Fruit fly (Drosophila melanogaster) whole organism, embryonic: Measurements from ENCODE around the gene CtBP.

Experiments
- ATbp ChIP-seq: fragments of 200-800 bp; sonication (Bioruptor generic); optimal IDR thresholded peaks from 2 replicates; lab custom pipeline; 2017; ENCODE audit warnings: missing biosample characterization, mild to moderate bottlenecking, missing genetic modification characterization, missing genetic modification reagents
- Asciz ChIP-seq: fragments of 200-800 bp; sonication (Bioruptor generic); optimal IDR thresholded peaks from 2 replicates; lab custom pipeline; 2017; ENCODE audit warnings: missing biosample characterization, mild to moderate bottlenecking, missing genetic modification characterization, missing genetic modification reagents
- Atf6 ChIP-seq: fragments of 200-800 bp; sonication (Bioruptor generic); IDR thresholded peaks from 2 replicates; pipeline ENCODE4 v1.3.6; 2022; ENCODE audit warnings: missing biosample characterization, missing genetic modification characterization
- BEAF-32 ChIP-seq: fragments of 200-800 bp; sonication (Bioruptor generic); optimal IDR thresholded peaks from 3 replicates; lab custom pipeline; 2017; ENCODE audit warnings: missing biosample characterization, missing genetic modification characterization, mild to moderate bottlenecking, moderate library complexity, missing genetic modification reagents
- Bdp1 ChIP-seq: fragments of 200-800 bp; sonication (Bioruptor generic); optimal IDR thresholded peaks from 3 replicates; lab custom pipeline; 2016; ENCODE audit warnings: missing biosample characterization, missing genetic modification characterization
- CG10274 ChIP-seq: fragments of 200-800 bp; sonication (Bioruptor generic); optimal IDR thresholded peaks from 3 replicates; lab custom pipeline; 2017; ENCODE audit warnings: missing biosample characterization, mild to moderate bottlenecking, missing genetic modification characterization
- CG10543 ChIP-seq: fragments of 200-800 bp; sonication (Bioruptor generic); optimal IDR thresholded peaks from 3 replicates; lab custom pipeline; 2017; ENCODE audit warnings: missing biosample characterization, mild to moderate bottlenecking, missing genetic modification characterization, moderate library complexity
- CG12769 ChIP-seq: fragments of 200-800 bp; sonication (Bioruptor generic); optimal IDR thresholded peaks from 2 replicates; lab custom pipeline; 2019; ENCODE audit warnings: missing biosample characterization, mild to moderate bottlenecking, missing genetic modification characterization, moderate library complexity
- CG13775 ChIP-seq: fragments of 200-800 bp; sonication (Bioruptor generic); optimal IDR thresholded peaks from 3 replicates; lab custom pipeline; 2017; ENCODE audit warnings: missing biosample characterization, mild to moderate bottlenecking, missing genetic modification characterization
- CG14441 ChIP-seq: fragments of 200-800 bp; sonication (Bioruptor generic); IDR thresholded peaks from 2 replicates; pipeline ENCODE4 v1.3.6; 2022; ENCODE audit warnings: missing biosample characterization, missing genetic modification characterization
- CG14667 ChIP-seq: fragments of 200-800 bp; sonication (Bioruptor generic); IDR thresholded peaks from 2 replicates; pipeline ENCODE4 v1.3.6; 2022; ENCODE audit warnings: missing biosample characterization, missing genetic modification characterization
- CG14710 ChIP-seq: fragments of 200-800 bp; sonication (Bioruptor generic); optimal IDR thresholded peaks from 3 replicates; lab custom pipeline; 2019; ENCODE audit warnings: missing biosample characterization, mild to moderate bottlenecking, missing genetic modification characterization, moderate library complexity
- CG17186 ChIP-seq: fragments of 200-800 bp; sonication (Bioruptor generic); optimal IDR thresholded peaks from 3 replicates; lab custom pipeline; 2017; ENCODE audit warnings: missing biosample characterization, missing genetic modification reagents, missing genetic modification characterization
- CG1792 ChIP-seq: fragments of 200-800 bp; sonication (Bioruptor generic); optimal IDR thresholded peaks from 2 replicates; lab custom pipeline; 2016; ENCODE audit warnings: missing biosample characterization, missing genetic modification characterization
- CG18262 ChIP-seq: fragments of 200-800 bp; optimal IDR thresholded peaks from 3 replicates; lab custom pipeline; 2019; ENCODE audit warnings: missing biosample characterization, mild to moderate bottlenecking, missing genetic modification characterization, moderate library complexity
- CG1832 ChIP-seq: fragments of 200-800 bp; sonication (Bioruptor generic); optimal IDR thresholded peaks from 2 replicates; lab custom pipeline; 2017; ENCODE audit warnings: missing biosample characterization, mild to moderate bottlenecking, missing genetic modification characterization, inconsistent platforms
- CG18619 ChIP-seq: fragments of 200-800 bp; sonication (Bioruptor generic); optimal IDR thresholded peaks from 3 replicates; lab custom pipeline; 2017; ENCODE audit warnings: missing biosample characterization, mild to moderate bottlenecking, missing genetic modification characterization
- CG2120 ChIP-seq: fragments of 200-800 bp; sonication (Bioruptor generic); optimal IDR thresholded peaks from 3 replicates; lab custom pipeline; 2016; ENCODE audit warnings: missing biosample characterization, missing genetic modification characterization
- CG2678 ChIP-seq: fragments of 200-800 bp; sonication (Bioruptor generic); optimal IDR thresholded peaks from 3 replicates; lab custom pipeline; 2019; ENCODE audit warnings: missing biosample characterization, mild to moderate bottlenecking, missing genetic modification characterization, moderate library complexity
- CG30431 ChIP-seq: fragments of 200-800 bp; sonication (Bioruptor generic); optimal IDR thresholded peaks from 2 replicates; lab custom pipeline; 2017; ENCODE audit warnings: missing biosample characterization, missing genetic modification characterization
- CG34224 ChIP-seq: fragments of 200-800 bp; sonication (Bioruptor generic); IDR thresholded peaks from 3 replicates; pipeline ENCODE4 v1.3.6; 2022; ENCODE audit warnings: missing biosample characterization, missing genetic modification characterization; ENCODE audit not compliant: partially characterized antibody
- CG4282 ChIP-seq: fragments of 200-800 bp; sonication (Bioruptor generic); optimal IDR thresholded peaks from 2 replicates; lab custom pipeline; 2016; ENCODE audit warnings: missing biosample characterization, missing genetic modification characterization
- CG5245 ChIP-seq: fragments of 200-800 bp; sonication (Bioruptor generic); optimal IDR thresholded peaks from 3 replicates; lab custom pipeline; 2016; ENCODE audit warnings: missing biosample characterization, missing genetic modification characterization
- CG7271 ChIP-seq: fragments of 200-800 bp; sonication (Bioruptor generic); optimal IDR thresholded peaks from 2 replicates; lab custom pipeline; 2018; ENCODE audit warnings: missing biosample characterization, mild to moderate bottlenecking, missing genetic modification characterization, moderate library complexity
- CG7556 ChIP-seq: fragments of 200-800 bp; sonication (Bioruptor generic); optimal IDR thresholded peaks from 2 replicates; lab custom pipeline; 2017; ENCODE audit warnings: missing biosample characterization, mild to moderate bottlenecking, missing genetic modification characterization
- CG7839 ChIP-seq: fragments of 200-800 bp; sonication (Bioruptor generic); optimal IDR thresholded peaks from 3 replicates; lab custom pipeline; 2018; ENCODE audit warnings: missing biosample characterization, mild to moderate bottlenecking, missing genetic modification characterization, moderate library complexity
- CG9437 ChIP-seq: fragments of 200-800 bp; sonication (Bioruptor generic); optimal IDR thresholded peaks from 2 replicates; lab custom pipeline; 2018; ENCODE audit warnings: missing biosample characterization, mild to moderate bottlenecking, missing genetic modification characterization
- Camta ChIP-seq: fragments of 200-800 bp; sonication (Bioruptor generic); optimal IDR thresholded peaks from 2 replicates; lab custom pipeline; 2016; ENCODE audit warnings: missing biosample characterization, missing genetic modification characterization
- Doc2 ChIP-seq: fragments of 200-800 bp; sonication (Bioruptor generic); IDR thresholded peaks from 2 replicates; pipeline ENCODE4 v1.3.6; 2022; ENCODE audit warnings: missing biosample characterization, missing genetic modification characterization
- Gsc ChIP-seq: fragments of 200-800 bp; sonication (Bioruptor generic); IDR thresholded peaks from 2 replicates; pipeline ENCODE4 v1.3.6; 2022; ENCODE audit warnings: missing biosample characterization, missing genetic modification characterization
- Hey ChIP-seq: fragments of 200-800 bp; sonication (Bioruptor generic); optimal IDR thresholded peaks from 3 replicates; lab custom pipeline; 2018; ENCODE audit warnings: missing biosample characterization, mild to moderate bottlenecking, missing genetic modification characterization
- Hr39 ChIP-seq: fragments of >200 bp; optimal IDR thresholded peaks from 2 replicates; lab custom pipeline; 2017
- Kr ChIP-seq: fragments of 200-800 bp; sonication (Bioruptor generic); optimal IDR thresholded peaks from 2 replicates; lab custom pipeline; 2017; ENCODE audit warnings: missing biosample characterization, mild to moderate bottlenecking, missing genetic modification characterization
- Med ChIP-seq: fragments of 200-800 bp; sonication (Bioruptor generic); peaks from one replicate; lab custom pipeline; 2016; ENCODE audit warnings: missing biosample characterization, missing genetic modification characterization, mild to moderate bottlenecking, inconsistent platforms, moderate library complexity
- Oaz ChIP-seq: fragments of 200-800 bp; sonication (Bioruptor generic); IDR thresholded peaks from 2 replicates; pipeline ENCODE4 v1.3.6; 2022; ENCODE audit warnings: missing biosample characterization, missing genetic modification characterization
- Rfx ChIP-seq: fragments of 200-800 bp; sonication (Bioruptor generic); IDR thresholded peaks from 2 replicates; pipeline ENCODE4 v1.3.6; 2022; ENCODE audit warnings: missing biosample characterization, missing genetic modification characterization
- Sox102F ChIP-seq: fragments of 200-800 bp; sonication (Bioruptor generic); optimal IDR thresholded peaks from 2 replicates; lab custom pipeline; 2018; ENCODE audit warnings: missing biosample characterization, mild to moderate bottlenecking, missing genetic modification characterization, moderate library complexity
- amos ChIP-seq: fragments of 200-800 bp; sonication (Bioruptor generic); IDR thresholded peaks from 2 replicates; pipeline ENCODE4 v1.3.6; 2022; ENCODE audit warnings: missing biosample characterization, missing genetic modification characterization; ENCODE audit not compliant: partially characterized antibody
- dpn ChIP-seq, 2 experiments: fragments of 200-800 bp; sonication (Bioruptor generic); optimal IDR thresholded peaks; 3 replicates each; lab custom pipeline; 2016; ENCODE audit warnings: missing biosample characterization in 2 of 2, missing genetic modification characterization in 2 of 2
- exex ChIP-seq: fragments of 200-800 bp; sonication (Bioruptor generic); optimal IDR thresholded peaks from 4 replicates; lab custom pipeline; 2018; ENCODE audit warnings: missing biosample characterization, mild to moderate bottlenecking, missing genetic modification characterization, moderate library complexity
- fd102C ChIP-seq: fragments of 200-800 bp; sonication (Bioruptor generic); optimal IDR thresholded peaks from 2 replicates; lab custom pipeline; 2018; ENCODE audit warnings: missing biosample characterization, mild to moderate bottlenecking, missing genetic modification characterization, moderate library complexity
- grau ChIP-seq: fragments of 200-800 bp; optimal IDR thresholded peaks from 3 replicates; lab custom pipeline; 2019; ENCODE audit warnings: missing biosample characterization, mild to moderate bottlenecking, missing genetic modification characterization, moderate library complexity
- gsb ChIP-seq: fragments of 200-800 bp; sonication (Bioruptor generic); IDR thresholded peaks from 2 replicates; pipeline ENCODE4 v1.3.6; 2022; ENCODE audit warnings: missing biosample characterization, missing genetic modification characterization
- gsb-n ChIP-seq: fragments of 200-800 bp; sonication (Bioruptor generic); optimal IDR thresholded peaks from 3 replicates; lab custom pipeline; 2018; ENCODE audit warnings: missing biosample characterization, mild to moderate bottlenecking, missing genetic modification characterization
- ro ChIP-seq: fragments of 200-800 bp; sonication (Bioruptor generic); IDR thresholded peaks from 2 replicates; pipeline ENCODE4 v1.3.6; 2022; ENCODE audit warnings: missing biosample characterization, missing genetic modification characterization
- sc ChIP-seq, 3 experiments: fragments of >200 bp in 2 of 3; fragments of 200-800 bp in 1 of 3; sonication (Bioruptor generic) in 1 of 3; optimal IDR thresholded peaks; 2 replicates in 2 of 3; 3 replicates in 1 of 3; lab custom pipeline; 2017; ENCODE audit warnings: mild to moderate bottlenecking in 1 of 3, missing biosample characterization in 1 of 3, missing genetic modification characterization in 1 of 3, missing genetic modification reagents in 1 of 3
- slbo ChIP-seq: fragments of 200-800 bp; sonication (Bioruptor generic); IDR thresholded peaks from 2 replicates; pipeline ENCODE4 v1.3.6; 2022; ENCODE audit warnings: missing biosample characterization, missing genetic modification characterization
- sob ChIP-seq: fragments of 200-800 bp; sonication (Bioruptor generic); IDR thresholded peaks from 2 replicates; pipeline ENCODE4 v1.3.6; 2022; ENCODE audit warnings: missing biosample characterization, missing genetic modification characterization
- wor ChIP-seq: fragments of 200-800 bp; sonication (Bioruptor generic); IDR thresholded peaks from 2 replicates; pipeline ENCODE4 v1.3.6; 2022; ENCODE audit warnings: missing biosample characterization, missing genetic modification characterization
- zfh1 ChIP-seq: fragments of 200-800 bp; sonication (Bioruptor generic); IDR thresholded peaks from 3 replicates; pipeline ENCODE4 v1.3.6; 2022; ENCODE audit warnings: missing biosample characterization, missing genetic modification characterization

Gene CtBP

DNA sequence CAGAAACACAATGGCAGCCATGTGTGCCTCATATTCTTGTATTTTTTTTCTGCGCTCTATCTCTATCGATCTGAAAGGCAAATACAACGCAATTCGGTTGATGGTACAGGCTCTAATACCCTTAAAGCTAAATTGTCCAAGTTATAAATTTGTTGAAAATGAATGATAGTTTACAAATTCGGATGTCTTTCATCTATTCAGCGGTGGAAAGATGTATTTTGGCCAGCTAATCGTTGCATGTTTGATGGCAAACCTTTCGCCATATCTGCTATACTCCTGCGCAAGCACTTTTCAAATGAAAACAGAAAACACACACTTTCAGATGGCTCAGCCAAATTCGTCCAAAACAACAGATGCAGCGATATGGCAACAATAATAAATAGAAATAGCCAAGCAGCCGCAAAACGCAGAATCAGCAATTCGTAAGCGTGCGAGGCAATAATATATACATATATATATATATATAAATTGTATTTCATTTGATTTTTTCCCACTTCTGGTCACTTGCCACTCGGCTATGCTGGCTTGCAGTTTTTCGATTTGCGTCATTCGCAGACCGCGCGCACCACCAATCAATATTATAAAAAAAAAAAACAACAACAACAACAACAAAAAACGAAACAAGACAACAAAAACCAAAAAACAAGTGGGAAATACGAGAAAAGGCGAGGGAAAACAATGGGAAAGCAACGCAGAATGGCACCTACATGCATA, 2.9 kb downstream of the CtBP start (continued):
- TF ChIP-seq Gsc (GFP tag; lab: Robert Waterston, UW) (no peak), dpn (GFP tag; optimal IDR thresholded peaks at IDR 0.05; lab: Kevin White, UChicago) (peak in 1 of 2 experiments; percentile 1), ATbp (GFP tag; lab: Kevin White, UChicago) (no peak), CG2678 (tag; lab: Kevin White, UChicago) (peak; percentile 20), Atf6 (GFP tag; lab: Robert Waterston, UW) (no peak), CG2120 (peak; percentile 38), CG4282 (GFP tag; lab: Kevin White, UChicago) (no peak), sc (optimal IDR thresholded peaks at IDR 0.05; lab: Kevin White, UChicago) (no peak), sc (GFP tag; optimal IDR thresholded peaks at IDR 0.05; lab: Kevin White, UChicago) (no peak), CG34224 (GFP tag; lab: Robert Waterston, UW) (no peak), CG13775 (no peak), Hr39 (lab: Kevin White, UChicago) (no peak), Sox102F (GFP tag; lab: Kevin White, UChicago) (peak; percentile 6), gsb (GFP tag; lab: Robert Waterston, UW) (no peak), CG17186 (no peak), CG18619 (GFP tag; lab: Kevin White, UChicago) (no peak), Rfx (GFP tag; lab: Robert Waterston, UW) (peak; percentile 43), wor (GFP tag; lab: Robert Waterston, UW) (no peak), Asciz (GFP tag; lab: Kevin White, UChicago) (no peak), Bdp1 (GFP tag; lab: Kevin White, UChicago) (no peak), zfh1 (GFP tag; lab: Robert Waterston, UW) (no peak), CG7839 (tag; lab: Kevin White, UChicago) (peak; percentile 8), CG1832 (GFP tag; lab: Kevin White, UChicago) (no peak), CG1792 (GFP tag; lab: Kevin White, UChicago) (no peak), gsb-n (no peak), Kr (GFP tag; lab: Kevin White, UChicago) (no peak), amos (GFP tag; lab: Robert Waterston, UW) (no peak), Camta (GFP tag; lab: Kevin White, UChicago) (no peak), CG10543 (no peak), Oaz (GFP tag; lab: Robert Waterston, UW) (no peak), CG14667 (no peak), BEAF-32 (GFP tag; lab: Kevin White, UChicago) (no peak), CG30431 (GFP tag; lab: Kevin White, UChicago) (no peak), grau (tag; lab: Kevin White, UChicago) (peak; percentile 19), Doc2 (GFP tag; lab: Robert Waterston, UW) (no peak), sob (GFP tag; lab: Robert Waterston, UW) (no peak), CG14441 (GFP tag; lab: Robert Waterston, UW) (0 out of 2 replicates have a peak, but pooled peaks have one; percentile 35), CG18262 (tag; lab: Kevin White, UChicago) (no peak), Hey (tag; lab: Kevin White, UChicago) (no peak), fd102C (GFP tag; lab: Kevin White, UChicago) (no peak), slbo (GFP tag; lab: Robert Waterston, UW) (peak; percentile 26; the same call in 1 of the 2 replicates), CG5245 (GFP tag; lab: Kevin White, UChicago) (no peak), CG14710 (tag; lab: Kevin White, UChicago) (no peak), exex (tag; lab: Kevin White, UChicago) (no peak), CG9437 (GFP tag; lab: Kevin White, UChicago) (no peak), CG7556 (GFP tag; lab: Kevin White, UChicago) (no peak), Med (peak; percentile 55), CG12769 (tag; lab: Kevin White, UChicago) (peak; percentile 16), ro (GFP tag; lab: Robert Waterston, UW) (no peak), CG7271 (tag; lab: Kevin White, UChicago) (no peak), CG10274 (GFP tag; lab: Kevin White, UChicago) (no peak)
